Worm (Caenorhabditis elegans): Measurements from ENCODE around the gene hot-7.

Gene hot-7

ce11 chrII:14234375-14235102 is 23.3 kb downstream of the hot-7 start:
- TF ChIP-seq elt-2 (tag; optimal IDR thresholded peaks at IDR 0.05) (peak; percentile 52), snpc-4 (tag; optimal IDR thresholded peaks at IDR 0.05) (no peak)

DNA sequence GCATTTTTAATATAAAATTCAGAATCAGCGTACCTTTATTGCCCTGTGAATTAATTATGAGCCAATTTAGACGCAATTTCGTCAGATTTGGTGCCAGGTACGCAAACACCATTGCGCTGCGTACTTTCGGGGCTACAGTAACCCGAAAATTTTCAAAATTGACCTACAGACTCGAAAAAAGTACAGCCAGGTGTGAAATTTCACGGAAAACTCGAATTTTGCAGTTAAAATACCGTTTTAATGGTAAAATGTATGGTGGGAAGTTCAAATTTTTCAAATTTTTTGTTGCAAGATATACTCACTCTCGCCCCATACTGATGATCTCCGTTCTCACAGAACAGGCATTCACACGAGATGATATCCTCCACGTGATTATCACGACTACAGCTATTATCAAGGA is 25.4 kb downstream of the hot-7 start:
- TF ChIP-seq fkh-10 (GFP tag; optimal IDR thresholded peaks at IDR 0.05) (no peak), nfya-1 (tag; optimal IDR thresholded peaks at IDR 0.05; ENCODE audit: insufficient read depth) (no peak), tbx-2 (tag; optimal IDR thresholded peaks at IDR 0.05) (no peak), ztf-4 (tag; optimal IDR thresholded peaks at IDR 0.05) (no peak), zag-1 (tag; optimal IDR thresholded peaks at IDR 0.05) (no peak), eor-1 (tag; optimal IDR thresholded peaks at IDR 0.05) (no peak), elt-3 (tag; optimal IDR thresholded peaks at IDR 0.05) (no peak), ztf-11 (tag; optimal IDR thresholded peaks at IDR 0.05) (no peak), nhr-11 (tag; optimal IDR thresholded peaks at IDR 0.05) (no peak), R02D3.7 (tag; optimal IDR thresholded peaks at IDR 0.05) (no peak), pqm-1 (tag; optimal IDR thresholded peaks at IDR 0.05) (no peak), fkh-2 (tag; optimal IDR thresholded peaks at IDR 0.05) (no peak), unc-39 (tag; optimal IDR thresholded peaks at IDR 0.05) (no peak), lin-15B (tag; optimal IDR thresholded peaks at IDR 0.05) (no peak), egl-5 (tag; optimal IDR thresholded peaks at IDR 0.05) (no peak), sea-2 (GFP tag; optimal IDR thresholded peaks at IDR 0.05) (no peak), nhr-77 (tag; optimal IDR thresholded peaks at IDR 0.05) (no peak), lin-39 (tag; optimal IDR thresholded peaks at IDR 0.05) (no peak), nhr-43 (tag; optimal IDR thresholded peaks at IDR 0.05; ENCODE audit: poor library complexity, severe bottlenecking) (no peak)

DNA sequence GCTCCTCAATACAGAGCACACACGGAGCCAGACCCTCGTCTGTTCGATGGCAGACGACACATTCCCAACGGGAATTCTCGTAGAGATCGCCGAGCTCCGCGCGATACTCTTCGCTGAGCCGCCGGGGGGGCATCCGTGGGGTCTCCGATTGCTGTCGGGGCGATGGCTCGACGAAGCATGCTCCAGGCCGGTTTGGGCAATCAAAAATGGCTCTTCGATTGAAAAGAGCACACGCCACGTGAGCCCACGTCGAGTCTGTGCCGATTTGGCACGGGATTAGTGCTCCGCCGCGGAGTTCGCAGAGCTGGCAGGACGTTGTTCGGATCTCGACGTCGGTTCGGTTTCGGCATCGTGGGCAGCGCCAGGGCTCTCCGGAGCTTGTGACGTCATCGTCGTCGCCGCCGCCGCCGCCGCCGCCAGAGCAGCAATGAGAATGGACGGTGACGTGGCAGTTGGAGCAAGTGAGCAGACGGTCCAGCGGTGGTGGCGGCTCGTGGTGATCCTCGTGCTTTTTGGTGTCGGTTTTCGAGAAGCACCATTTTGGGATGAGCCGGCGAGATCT is 26.1 kb downstream of the hot-7 start:
- TF ChIP-seq nhr-77 (tag; optimal IDR thresholded peaks at IDR 0.05) = no peak
- no peak for TF ChIP-seq fkh-2 (tag; optimal IDR thresholded peaks at IDR 0.05)
- TF ChIP-seq nhr-12 (tag; optimal IDR thresholded peaks at IDR 0.05) = no peak
- no peak for TF ChIP-seq skn-1 (tag; optimal IDR thresholded peaks at IDR 0.05)
- no peak for TF ChIP-seq nfya-1 (tag; optimal IDR thresholded peaks at IDR 0.05; ENCODE audit: insufficient read depth)
- no peak for TF ChIP-seq nhr-23 (tag; optimal IDR thresholded peaks at IDR 0.05)
- no peak for TF ChIP-seq pqm-1 (tag; optimal IDR thresholded peaks at IDR 0.05)
- TF ChIP-seq ceh-16 (tag; optimal IDR thresholded peaks at IDR 0.05) = no peak
- no peak for TF ChIP-seq nhr-67 (tag; optimal IDR thresholded peaks at IDR 0.05)

DNA sequence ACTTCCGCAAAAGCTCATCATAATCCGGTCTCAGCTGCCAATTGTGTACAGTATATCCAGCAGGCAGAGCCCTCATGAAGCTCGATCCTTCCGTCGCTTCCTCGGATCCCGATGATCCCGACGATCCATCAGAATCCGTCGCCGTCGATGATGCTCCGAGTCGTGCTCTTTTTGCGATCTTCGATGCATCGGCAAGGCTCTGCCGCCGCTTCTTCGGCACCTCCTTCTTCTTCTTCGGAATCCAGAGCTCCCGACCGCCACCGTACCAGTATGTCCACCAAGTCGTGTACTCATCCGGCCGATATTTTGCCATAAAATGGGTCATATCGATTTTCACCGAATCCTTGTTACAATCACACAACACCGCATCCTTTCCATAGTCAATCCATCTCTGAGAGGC is 28.7 kb downstream of the hot-7 start:
- TF ChIP-seq fos-1 (tag; optimal IDR thresholded peaks at IDR 0.05) = no peak
- TF ChIP-seq snpc-4 (tag; optimal IDR thresholded peaks at IDR 0.05) = no peak
- TF ChIP-seq elt-1 (tag; optimal IDR thresholded peaks at IDR 0.05) = no peak
- TF ChIP-seq aly-2 (tag; optimal IDR thresholded peaks at IDR 0.05) = no peak
- no peak for TF ChIP-seq sea-2 (GFP tag; optimal IDR thresholded peaks at IDR 0.05)
- TF ChIP-seq skn-1 (tag; optimal IDR thresholded peaks at IDR 0.05) = no peak
- no peak for TF ChIP-seq ceh-82 (tag; optimal IDR thresholded peaks at IDR 0.05)
- TF ChIP-seq daf-12 (tag; optimal IDR thresholded peaks at IDR 0.05) = no peak
- no peak for TF ChIP-seq nfya-1 (tag; optimal IDR thresholded peaks at IDR 0.05; ENCODE audit: insufficient read depth)
- TF ChIP-seq jun-1 (tag; optimal IDR thresholded peaks at IDR 0.05) = no peak
- TF ChIP-seq egl-27 (tag; optimal IDR thresholded peaks at IDR 0.05) = no peak
- no peak for TF ChIP-seq nhr-77 (tag; optimal IDR thresholded peaks at IDR 0.05)
- TF ChIP-seq ceh-16 (tag; optimal IDR thresholded peaks at IDR 0.05) = no peak
- no peak for TF ChIP-seq elt-3 (tag; optimal IDR thresholded peaks at IDR 0.05)
- TF ChIP-seq nhr-28 (tag; optimal IDR thresholded peaks at IDR 0.05) = no peak
- no peak for TF ChIP-seq nhr-11 (tag; optimal IDR thresholded peaks at IDR 0.05)
- TF ChIP-seq zag-1 (tag; optimal IDR thresholded peaks at IDR 0.05) = no peak
- no peak for TF ChIP-seq unc-39 (tag; optimal IDR thresholded peaks at IDR 0.05)
- no peak for TF ChIP-seq ztf-11 (tag; optimal IDR thresholded peaks at IDR 0.05)
